Fruit fly (Drosophila melanogaster) S2 (cell line): ENCODE data around the gene Usp39.

Experiments used
- CG8478 ChIP-seq: fragments of >200 bp; optimal IDR thresholded peaks from 2 replicates; lab custom pipeline; 2018
- CTCF ChIP-seq, 2 experiments: fragments of >200 bp; optimal IDR thresholded peaks; 2 replicates each; lab custom pipeline; 2018

DNA sequence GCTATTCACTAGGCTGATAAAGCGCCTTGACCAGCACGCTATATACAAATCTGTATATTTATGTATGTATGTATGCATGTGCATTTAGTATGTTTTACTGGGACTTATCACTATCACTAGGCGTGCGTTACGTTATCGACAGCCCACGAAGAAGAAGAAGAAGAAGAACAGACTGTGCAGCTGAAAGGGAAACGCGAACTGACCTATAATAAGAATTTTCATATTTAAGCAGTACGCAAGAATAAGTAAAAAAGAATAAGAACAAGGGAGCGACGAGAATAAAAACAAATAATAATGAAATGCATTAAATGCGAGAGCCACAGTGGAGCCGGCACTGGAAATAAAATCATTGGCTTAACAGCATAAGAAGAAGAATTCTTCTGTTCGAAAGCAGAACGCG, 21.7 kb upstream of the Usp39 start:
- TF ChIP-seq CTCF (optimal IDR thresholded peaks at IDR 0.05; lab: Kevin White, UChicago) (no peak), CG8478 (no peak)
